Fruit fly (Drosophila melanogaster) whole organism, adult: ENCODE data around the gene CG13829.

Experiments
- CG11617 ChIP-seq: fragments of 200-800 bp; sonication (Bioruptor generic); optimal IDR thresholded peaks from 2 replicates; lab custom pipeline; 2017; ENCODE audit warnings: mild to moderate bottlenecking, missing biosample characterization, missing genetic modification reagents, missing genetic modification characterization
- CG14711 ChIP-seq: fragments of 200-800 bp; sonication (Bioruptor generic); optimal IDR thresholded peaks from 2 replicates; lab custom pipeline; 2018; ENCODE audit warnings: missing biosample characterization, mild to moderate bottlenecking, missing genetic modification characterization, moderate library complexity
- CG1620 ChIP-seq: fragments of 200-800 bp; sonication (Bioruptor generic); optimal IDR thresholded peaks from 2 replicates; lab custom pipeline; 2016; ENCODE audit warnings: missing biosample characterization, missing genetic modification characterization
- CG7045 ChIP-seq: fragments of 200-800 bp; sonication (Bioruptor generic); optimal IDR thresholded peaks from 2 replicates; lab custom pipeline; 2017; ENCODE audit warnings: missing biosample characterization, mild to moderate bottlenecking, missing genetic modification characterization
- CG7101 ChIP-seq: fragments of 200-800 bp; sonication (Bioruptor generic); optimal IDR thresholded peaks from 2 replicates; lab custom pipeline; 2018; ENCODE audit warnings: missing biosample characterization, mild to moderate bottlenecking, missing genetic modification characterization, moderate library complexity
- bab1 ChIP-seq: fragments of 200-800 bp; sonication (Bioruptor generic); optimal IDR thresholded peaks from 3 replicates; lab custom pipeline; 2019; ENCODE audit warnings: missing biosample characterization, mild to moderate bottlenecking, missing genetic modification characterization, moderate library complexity
- cic ChIP-seq: fragments of 200-800 bp; sonication (Bioruptor generic); optimal IDR thresholded peaks from 2 replicates; lab custom pipeline; 2017; ENCODE audit warnings: missing biosample characterization, mild to moderate bottlenecking, missing genetic modification characterization, moderate library complexity
- kay ChIP-seq: fragments of 200-800 bp; sonication (Bioruptor generic); peaks from one replicate; lab custom pipeline; 2016; ENCODE audit warnings: missing biosample characterization, missing genetic modification characterization, borderline replicate concordance

- TF ChIP-seq CG7101 (tag; lab: Kevin White, UChicago) = no peak
- TF ChIP-seq cic (GFP tag; lab: Kevin White, UChicago) = no peak
- TF ChIP-seq CG11617 (GFP tag; lab: Kevin White, UChicago) = no peak
- peak; percentile 39 for TF ChIP-seq CG1620 (GFP tag; lab: Kevin White, UChicago)
- no peak for TF ChIP-seq CG7045
- TF ChIP-seq CG14711 (tag; lab: Kevin White, UChicago) = no peak
- no peak for TF ChIP-seq bab1 (GFP tag; lab: Kevin White, UChicago)
- TF ChIP-seq kay (GFP tag; lab: Kevin White, UChicago) = no peak
These were observed 43.3 kb downstream of the CG13829 start, which contains the start of the genes Rassf and CenB1A for dm6 chr3R:23117683-23118470.
